Fruit fly (Drosophila melanogaster) whole organism, embryonic: ENCODE data around the gene Hydr2.

Source experiments
- BEAF-32 ChIP-seq: fragments of 200-800 bp; sonication (Bioruptor generic); optimal IDR thresholded peaks from 3 replicates; lab custom pipeline; 2017; ENCODE audit warnings: missing biosample characterization, missing genetic modification characterization, mild to moderate bottlenecking, moderate library complexity, missing genetic modification reagents
- CG10209 ChIP-seq: fragments of 200-800 bp; sonication (Bioruptor generic); optimal IDR thresholded peaks from 3 replicates; lab custom pipeline; 2017; ENCODE audit warnings: missing biosample characterization, mild to moderate bottlenecking, missing genetic modification characterization, missing genetic modification reagents
- CG12391 ChIP-seq: fragments of 200-800 bp; sonication (Bioruptor generic); optimal IDR thresholded peaks from 3 replicates; lab custom pipeline; 2018; ENCODE audit warnings: missing biosample characterization, mild to moderate bottlenecking, missing genetic modification characterization, moderate library complexity
- CG14860 ChIP-seq: fragments of 200-800 bp; sonication (Bioruptor generic); IDR thresholded peaks from 3 replicates; pipeline ENCODE4 v1.3.6; 2022; ENCODE audit warnings: missing biosample characterization, missing genetic modification characterization; ENCODE audit not compliant: partially characterized antibody
- CG14965 ChIP-seq: fragments of 200-800 bp; sonication (Bioruptor generic); optimal IDR thresholded peaks from 2 replicates; lab custom pipeline; 2016; ENCODE audit warnings: missing biosample characterization, missing genetic modification characterization, borderline replicate concordance
- CG15514 ChIP-seq: fragments of 200-800 bp; sonication (Bioruptor generic); optimal IDR thresholded peaks from 3 replicates; lab custom pipeline; 2017; ENCODE audit warnings: missing biosample characterization, missing genetic modification characterization, mild to moderate bottlenecking, moderate library complexity, missing genetic modification reagents
- CG1603 ChIP-seq: fragments of 200-800 bp; sonication (Bioruptor generic); optimal IDR thresholded peaks from 2 replicates; lab custom pipeline; 2019; ENCODE audit warnings: missing biosample characterization, mild to moderate bottlenecking, missing genetic modification characterization, moderate library complexity
- CG17361 ChIP-seq: fragments of 200-800 bp; sonication (Bioruptor generic); IDR thresholded peaks from 3 replicates; pipeline ENCODE4 v1.3.6; 2022; ENCODE audit warnings: missing biosample characterization, missing genetic modification characterization
- CG30020 ChIP-seq: fragments of 200-800 bp; optimal IDR thresholded peaks from 2 replicates; lab custom pipeline; 2019; ENCODE audit warnings: missing biosample characterization, mild to moderate bottlenecking, missing genetic modification characterization, moderate library complexity
- CG32767 ChIP-seq: fragments of 200-800 bp; sonication (Bioruptor generic); IDR thresholded peaks from 2 replicates; pipeline ENCODE4 v1.3.6; 2022; ENCODE audit warnings: missing biosample characterization, missing genetic modification characterization
- CG6791 ChIP-seq: fragments of 200-800 bp; sonication (Bioruptor generic); IDR thresholded peaks from 3 replicates; pipeline ENCODE4 v1.3.6; 2022; ENCODE audit warnings: missing biosample characterization, missing genetic modification characterization; ENCODE audit not compliant: partially characterized antibody
- CG7357 ChIP-seq: fragments of 200-800 bp; sonication (Bioruptor generic); IDR thresholded peaks from 3 replicates; pipeline ENCODE4 v1.3.6; 2022; ENCODE audit warnings: missing biosample characterization, missing genetic modification characterization
- CG7839 ChIP-seq: fragments of 200-800 bp; sonication (Bioruptor generic); optimal IDR thresholded peaks from 3 replicates; lab custom pipeline; 2018; ENCODE audit warnings: missing biosample characterization, mild to moderate bottlenecking, missing genetic modification characterization, moderate library complexity
- CG8290 ChIP-seq, 3 experiments: fragments of 200-800 bp; sonication (Bioruptor generic); optimal IDR thresholded peaks; 2 replicates each; lab custom pipeline; 2016 to 2019; ENCODE audit warnings: missing biosample characterization in 3 of 3, missing genetic modification characterization in 3 of 3, mild to moderate bottlenecking in 2 of 3, moderate library complexity in 1 of 3
- CG9437 ChIP-seq: fragments of 200-800 bp; sonication (Bioruptor generic); optimal IDR thresholded peaks from 2 replicates; lab custom pipeline; 2018; ENCODE audit warnings: missing biosample characterization, mild to moderate bottlenecking, missing genetic modification characterization
- CG9797 ChIP-seq: fragments of 200-800 bp; sonication (Bioruptor generic); optimal IDR thresholded peaks from 3 replicates; lab custom pipeline; 2018; ENCODE audit warnings: missing biosample characterization, mild to moderate bottlenecking, missing genetic modification characterization
- CG9932 ChIP-seq: fragments of 200-800 bp; sonication (Bioruptor generic); IDR thresholded peaks from 2 replicates; pipeline ENCODE4 v1.3.6; 2022; ENCODE audit warnings: missing biosample characterization, missing genetic modification characterization
- Dp ChIP-seq: fragments of 200-800 bp; sonication (Bioruptor generic); optimal IDR thresholded peaks from 2 replicates; lab custom pipeline; 2018; ENCODE audit warnings: missing biosample characterization, mild to moderate bottlenecking, missing genetic modification characterization, moderate library complexity
- Gsc ChIP-seq: fragments of 200-800 bp; sonication (Bioruptor generic); IDR thresholded peaks from 2 replicates; pipeline ENCODE4 v1.3.6; 2022; ENCODE audit warnings: missing biosample characterization, missing genetic modification characterization
- HLH4C ChIP-seq: fragments of 200-800 bp; sonication (Bioruptor generic); IDR thresholded peaks from 3 replicates; pipeline ENCODE4 v1.3.6; 2022; ENCODE audit warnings: missing biosample characterization, missing genetic modification characterization; ENCODE audit not compliant: partially characterized antibody
- Hr3 ChIP-seq: fragments of 200-800 bp; sonication (Bioruptor generic); optimal IDR thresholded peaks from 3 replicates; lab custom pipeline; 2016; ENCODE audit warnings: missing biosample characterization, missing genetic modification characterization
- Max ChIP-seq: fragments of 200-800 bp; sonication (Bioruptor generic); optimal IDR thresholded peaks from 2 replicates; lab custom pipeline; 2016; ENCODE audit warnings: missing biosample characterization, mild to moderate bottlenecking, missing genetic modification characterization
- Meics ChIP-seq: fragments of 200-800 bp; sonication (Bioruptor generic); optimal IDR thresholded peaks from 2 replicates; lab custom pipeline; 2017; ENCODE audit warnings: missing biosample characterization, mild to moderate bottlenecking, missing genetic modification characterization
- Mes4 ChIP-seq: fragments of 200-800 bp; sonication (Bioruptor generic); optimal IDR thresholded peaks from 2 replicates; lab custom pipeline; 2016; ENCODE audit warnings: missing biosample characterization, missing genetic modification characterization
- Pdp1 ChIP-seq, 2 experiments: fragments of 200-800 bp; sonication (Bioruptor generic); optimal IDR thresholded peaks; 3 replicates each; lab custom pipeline; 2016; ENCODE audit warnings: missing biosample characterization in 2 of 2, missing genetic modification characterization in 2 of 2, mild to moderate bottlenecking in 1 of 2, moderate library complexity in 1 of 2
- Rfx ChIP-seq: fragments of 200-800 bp; sonication (Bioruptor generic); IDR thresholded peaks from 2 replicates; pipeline ENCODE4 v1.3.6; 2022; ENCODE audit warnings: missing biosample characterization, missing genetic modification characterization
- Sry-δ ChIP-seq: fragments of 200-800 bp; sonication (Bioruptor generic); optimal IDR thresholded peaks from 2 replicates; lab custom pipeline; 2016; ENCODE audit warnings: missing biosample characterization, missing genetic modification characterization
- ac ChIP-seq: fragments of 200-800 bp; sonication (Bioruptor generic); optimal IDR thresholded peaks from 3 replicates; lab custom pipeline; 2017; ENCODE audit warnings: missing biosample characterization, mild to moderate bottlenecking, missing genetic modification characterization
- amos ChIP-seq: fragments of 200-800 bp; sonication (Bioruptor generic); IDR thresholded peaks from 2 replicates; pipeline ENCODE4 v1.3.6; 2022; ENCODE audit warnings: missing biosample characterization, missing genetic modification characterization; ENCODE audit not compliant: partially characterized antibody
- aop ChIP-seq: fragments of 200-800 bp; sonication (Bioruptor generic); IDR thresholded peaks from 2 replicates; pipeline ENCODE4 v1.3.6; 2022; ENCODE audit warnings: missing biosample characterization, missing genetic modification characterization
- ato ChIP-seq: fragments of 200-800 bp; sonication (Bioruptor generic); IDR thresholded peaks from 2 replicates; pipeline ENCODE4 v1.3.6; 2022; ENCODE audit warnings: missing biosample characterization, missing genetic modification characterization; ENCODE audit not compliant: partially characterized antibody
- bsh ChIP-seq, 2 experiments: fragments of 200-800 bp; sonication (Bioruptor generic); optimal IDR thresholded peaks; 2 replicates each; lab custom pipeline; 2017 to 2018; ENCODE audit warnings: mild to moderate bottlenecking in 2 of 2, missing biosample characterization in 2 of 2, missing genetic modification characterization in 2 of 2, moderate library complexity in 1 of 2
- cas ChIP-seq: fragments of 200-800 bp; sonication (Bioruptor generic); IDR thresholded peaks from 2 replicates; pipeline ENCODE4 v1.3.6; 2022; ENCODE audit warnings: missing biosample characterization, missing genetic modification characterization
- gt ChIP-seq: fragments of 200-800 bp; sonication (Bioruptor generic); IDR thresholded peaks from 2 replicates; pipeline ENCODE4 v1.3.6; 2022; ENCODE audit warnings: missing biosample characterization, missing genetic modification characterization
- hkb ChIP-seq, 2 experiments: fragments of 200-800 bp in 1 of 2; fragments of >200 bp in 1 of 2; sonication (Bioruptor generic) in 1 of 2; IDR thresholded peaks in 1 of 2; optimal IDR thresholded peaks in 1 of 2; 2 replicates each; pipeline versions ENCODE4 v1.3.6 to Lab custom; 2017 to 2022; ENCODE audit warnings: missing biosample characterization in 1 of 2, missing genetic modification characterization in 1 of 2
- jigr1 ChIP-seq: fragments of 200-800 bp; sonication (Bioruptor generic); IDR thresholded peaks from 3 replicates; pipeline ENCODE4 v1.3.6; 2022; ENCODE audit warnings: missing biosample characterization, missing genetic modification characterization
- jing ChIP-seq: fragments of 200-800 bp; sonication (Bioruptor generic); optimal IDR thresholded peaks from 2 replicates; lab custom pipeline; 2018; ENCODE audit warnings: missing biosample characterization, mild to moderate bottlenecking, missing genetic modification characterization
- nau ChIP-seq: fragments of 200-800 bp; sonication (Bioruptor generic); optimal IDR thresholded peaks from 3 replicates; lab custom pipeline; 2017; ENCODE audit warnings: missing biosample characterization, mild to moderate bottlenecking, missing genetic modification characterization, missing genetic modification reagents
- pita ChIP-seq: fragments of 200-800 bp; sonication (Bioruptor generic); optimal IDR thresholded peaks from 2 replicates; lab custom pipeline; 2017; ENCODE audit warnings: missing biosample characterization, mild to moderate bottlenecking, missing genetic modification characterization
- prd ChIP-seq, 3 experiments: fragments of >200 bp in 2 of 3; fragments of 200-800 bp in 1 of 3; sonication (Bioruptor generic) in 1 of 3; optimal IDR thresholded peaks in 2 of 3; IDR thresholded peaks in 1 of 3; 2 replicates in 2 of 3; 3 replicates in 1 of 3; pipeline versions ENCODE4 v1.3.6 to Lab custom; 2017 to 2022; ENCODE audit warnings: missing biosample characterization in 1 of 3, missing genetic modification characterization in 1 of 3
- pzg ChIP-seq: fragments of 200-800 bp; sonication (Bioruptor generic); optimal IDR thresholded peaks from 3 replicates; lab custom pipeline; 2018; ENCODE audit warnings: missing biosample characterization, mild to moderate bottlenecking, missing genetic modification characterization, moderate library complexity
- slp2 ChIP-seq: fragments of 200-800 bp; sonication (Bioruptor generic); optimal IDR thresholded peaks from 2 replicates; lab custom pipeline; 2016; ENCODE audit warnings: missing biosample characterization, missing genetic modification characterization
- stwl ChIP-seq: fragments of 200-800 bp; sonication (Bioruptor generic); optimal IDR thresholded peaks from 3 replicates; lab custom pipeline; 2018; ENCODE audit warnings: missing biosample characterization, mild to moderate bottlenecking, missing genetic modification characterization, moderate library complexity
- twi ChIP-seq: fragments of 200-800 bp; optimal IDR thresholded peaks from 2 replicates; lab custom pipeline; 2019; ENCODE audit warnings: missing biosample characterization, mild to moderate bottlenecking, missing genetic modification characterization, moderate library complexity
- unc-4 ChIP-seq: fragments of 200-800 bp; sonication (Bioruptor generic); IDR thresholded peaks from 2 replicates; pipeline ENCODE4 v1.3.6; 2022; ENCODE audit warnings: missing biosample characterization, missing genetic modification characterization; ENCODE audit not compliant: partially characterized antibody
- zen2 ChIP-seq: fragments of 200-800 bp; sonication (Bioruptor generic); IDR thresholded peaks from 3 replicates; pipeline ENCODE4 v1.3.6; 2022; ENCODE audit warnings: missing biosample characterization, missing genetic modification characterization; ENCODE audit not compliant: partially characterized antibody
- zf30C ChIP-seq: fragments of 200-800 bp; sonication (Bioruptor generic); optimal IDR thresholded peaks from 3 replicates; lab custom pipeline; 2018; ENCODE audit warnings: missing biosample characterization, mild to moderate bottlenecking, missing genetic modification characterization
- zfh1 ChIP-seq: fragments of 200-800 bp; sonication (Bioruptor generic); IDR thresholded peaks from 3 replicates; pipeline ENCODE4 v1.3.6; 2022; ENCODE audit warnings: missing biosample characterization, missing genetic modification characterization

Hydr2 gene

dm6 chr2L:3144709-3145108 is 18.7 kb upstream of the Hydr2 start, which contains the start of gene toc (continued):
- TF ChIP-seq Hr3 (GFP tag; lab: Kevin White, UChicago) (no peak), CG17361 (GFP tag; lab: Robert Waterston, UW) (no peak), pita (peak; percentile 49), nau (GFP tag; lab: Kevin White, UChicago) (no peak), Rfx (peak; percentile 66), CG9932 (0 out of 2 replicates have a peak, but pooled peaks have one; percentile 6), hkb (optimal IDR thresholded peaks at IDR 0.05; lab: Kevin White, UChicago) (no peak), hkb (GFP tag; IDR thresholded peaks at IDR 0.05; lab: Robert Waterston, UW) (no peak), jigr1 (GFP tag; lab: Robert Waterston, UW) (no peak), stwl (peak; percentile 94), zfh1 (GFP tag; lab: Robert Waterston, UW) (peak; percentile 45; the same call in 1 of the 3 replicates), zf30C (GFP tag; lab: Kevin White, UChicago) (no peak), ac (no peak), twi (tag; lab: Kevin White, UChicago) (no peak), CG9797 (GFP tag; lab: Kevin White, UChicago) (no peak), CG7839 (tag; lab: Kevin White, UChicago) (no peak), Max (GFP tag; lab: Kevin White, UChicago) (no peak), bsh (GFP tag; optimal IDR thresholded peaks at IDR 0.05; lab: Kevin White, UChicago) (no peak), slp2 (GFP tag; lab: Kevin White, UChicago) (no peak), prd (optimal IDR thresholded peaks at IDR 0.05; lab: Kevin White, UChicago) (no peak), prd (GFP tag; IDR thresholded peaks at IDR 0.05; lab: Robert Waterston, UW) (no peak), gt (no peak)

dm6 chr2L:3145470-3145869 is 18.0 kb upstream of the Hydr2 start, which contains the start of gene ND-B14.5B:
TSS of gene ND-B14.5B (minus strand) at chr2L:3145848.
- TF ChIP-seq jing (GFP tag; lab: Kevin White, UChicago) (no peak), Meics (GFP tag; lab: Kevin White, UChicago) (no peak), Dp (GFP tag; lab: Kevin White, UChicago) (peak; percentile 50), CG6791 (peak; percentile 76; the same call in 2 of the 3 replicates), cas (GFP tag; lab: Robert Waterston, UW) (no peak), CG15514 (GFP tag; lab: Kevin White, UChicago) (peak; percentile 99), BEAF-32 (GFP tag; lab: Kevin White, UChicago) (peak; percentile 79), aop (no peak), Mes4 (peak; percentile 6), Gsc (GFP tag; lab: Robert Waterston, UW) (no peak), CG32767 (GFP tag; lab: Robert Waterston, UW) (no peak), CG30020 (tag; lab: Kevin White, UChicago) (no peak), ato (GFP tag; lab: Robert Waterston, UW) (peak; percentile 53), zen2 (GFP tag; lab: Robert Waterston, UW) (peak; percentile 35; the same call in 1 of the 3 replicates), CG14860 (GFP tag; lab: Robert Waterston, UW) (peak; percentile 61), pzg (GFP tag; lab: Kevin White, UChicago) (peak; percentile 59), CG8290 (GFP tag; optimal IDR thresholded peaks at IDR 0.05; lab: Kevin White, UChicago) (no peak), CG8290 (tag; optimal IDR thresholded peaks at IDR 0.05; lab: Kevin White, UChicago) (peak in 1 of 2 experiments; percentile 1), CG7357 (no peak), CG1603 (tag; lab: Kevin White, UChicago) (peak; percentile 25), CG9437 (GFP tag; lab: Kevin White, UChicago) (peak; percentile 85), CG12391 (no peak), amos (peak; percentile 81), unc-4 (peak; percentile 75), CG10209 (GFP tag; lab: Kevin White, UChicago) (no peak), HLH4C (GFP tag; lab: Robert Waterston, UW) (peak; percentile 63; the same call in 2 of the 3 replicates), Sry-δ (GFP tag; lab: Kevin White, UChicago) (peak; percentile 88), CG14965 (no peak), Pdp1 (GFP tag; optimal IDR thresholded peaks at IDR 0.05; lab: Kevin White, UChicago) (peak in 1 of 2 experiments; percentile 97)
